Fruit fly (Drosophila melanogaster): ENCODE data around the gene bip1.
A peak's percentile ranks its signal among the peaks of the same experiment; 100 is the strongest.

Gene bip1

DNA sequence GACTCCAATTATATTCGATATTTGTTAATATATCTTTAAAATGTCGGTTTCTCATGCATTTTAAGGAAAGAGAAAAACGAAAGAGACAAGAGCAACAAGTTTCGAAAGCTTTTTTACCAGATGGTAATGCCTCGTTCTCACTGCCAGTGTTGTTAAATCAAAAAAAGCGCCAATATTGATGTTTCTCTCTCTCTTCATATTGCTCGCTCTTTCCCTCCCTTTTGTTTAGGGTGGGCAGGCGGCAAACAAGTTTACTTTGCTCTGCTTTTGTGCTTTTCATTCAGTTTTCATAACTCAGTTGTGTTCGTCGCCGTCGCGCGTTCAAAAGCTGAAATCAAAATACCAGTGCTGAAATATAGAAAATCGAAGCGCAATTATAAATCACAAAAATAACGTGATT is 23.3 kb upstream of the bip1 start (continued):
- TF ChIP-seq ftz-f1 (GFP tag; optimal IDR thresholded peaks at IDR 0.05) (no peak), MBD-R2 (GFP tag; IDR thresholded peaks at IDR 0.05) (peak; percentile 14; the same call in 1 of the 2 replicates), Oaz (GFP tag; IDR thresholded peaks at IDR 0.05) (no peak), Myb (GFP tag; optimal IDR thresholded peaks at IDR 0.05) (peak; percentile 11), caup (GFP tag; optimal IDR thresholded peaks at IDR 0.05; ENCODE audit: severe bottlenecking) (peak; percentile 79), Bteb2 (GFP tag; optimal IDR thresholded peaks at IDR 0.05) (no peak), bsh (GFP tag; optimal IDR thresholded peaks at IDR 0.05) (peak in 1 of 2 experiments; percentile 20), ERR (GFP tag; optimal IDR thresholded peaks at IDR 0.05) (peak; percentile 58), p53 (GFP tag; optimal IDR thresholded peaks at IDR 0.05) (no peak), CG17829 (tag; optimal IDR thresholded peaks at IDR 0.05) (no peak), CG8765 (GFP tag; IDR thresholded peaks at IDR 0.05) (no peak), sna (GFP tag; IDR thresholded peaks at IDR 0.05; ENCODE audit: partially characterized antibody) (peak; percentile 47; the same call in 1 of the 2 replicates), CG15601 (tag; optimal IDR thresholded peaks at IDR 0.05) (peak; percentile 10), CG11723 (GFP tag; optimal IDR thresholded peaks at IDR 0.05) (peak; percentile 19), CG3995 (GFP tag; optimal IDR thresholded peaks at IDR 0.05) (peak; percentile 11), CTCF (GFP tag; optimal IDR thresholded peaks at IDR 0.05) (peak; percentile 35), oc (tag; optimal IDR thresholded peaks at IDR 0.05) (peak; percentile 29), CG17359 (tag; optimal IDR thresholded peaks at IDR 0.05) (peak; percentile 42), onecut (GFP tag; IDR thresholded peaks at IDR 0.05) (peak; percentile 82), CG12236 (GFP tag; optimal IDR thresholded peaks at IDR 0.05) (no peak), Nf-YC (tag; optimal IDR thresholded peaks at IDR 0.05) (peak; percentile 44), schlank (tag; optimal IDR thresholded peaks at IDR 0.05) (peak; percentile 17), CG18599 (GFP tag; optimal IDR thresholded peaks at IDR 0.05) (peak; percentile 75), CG4328 (GFP tag; optimal IDR thresholded peaks at IDR 0.05) (peak; percentile 19), shn (GFP tag; optimal IDR thresholded peaks at IDR 0.05) (peak; percentile 8), Drgx (GFP tag; IDR thresholded peaks at IDR 0.05) (peak; percentile 28; the same call in 1 of the 2 replicates), CG4707 (GFP tag; optimal IDR thresholded peaks at IDR 0.05) (peak; percentile 44), vnd (GFP tag; IDR thresholded peaks at IDR 0.05; ENCODE audit: partially characterized antibody) (no peak), CG1529 (GFP tag; optimal IDR thresholded peaks at IDR 0.05) (peak; percentile 29), pfk (GFP tag; optimal IDR thresholded peaks at IDR 0.05) (peak; percentile 53), E2f2 (GFP tag; IDR thresholded peaks at IDR 0.05) (peak; percentile 57), CG10209 (GFP tag; optimal IDR thresholded peaks at IDR 0.05) (peak; percentile 29), CG15514 (GFP tag; optimal IDR thresholded peaks at IDR 0.05) (peak; percentile 66), CG6813 (GFP tag; optimal IDR thresholded peaks at IDR 0.05) (peak; percentile 56), Adf1 (GFP tag; IDR thresholded peaks at IDR 0.05) (peak; percentile 63; the same call in 1 of the 2 replicates), row (GFP tag; IDR thresholded peaks at IDR 0.05) (peak; percentile 18; the same call in 1 of the 3 replicates), Dll (GFP tag; IDR thresholded peaks at IDR 0.05; ENCODE audit: partially characterized antibody) (peak; percentile 48; the same call in 1 of the 4 replicates), abd-A (tag; optimal IDR thresholded peaks at IDR 0.05) (peak; percentile 54), Trl (optimal IDR thresholded peaks at IDR 0.05) (peak; percentile 85 to 95), Trl (GFP tag; optimal IDR thresholded peaks at IDR 0.05) (peak; percentile 64), Deaf1 (tag; optimal IDR thresholded peaks at IDR 0.05) (peak; percentile 52), repo (GFP tag; optimal IDR thresholded peaks at IDR 0.05) (no peak), Rx (GFP tag; IDR thresholded peaks at IDR 0.05) (no peak), BtbVII (GFP tag; optimal IDR thresholded peaks at IDR 0.05) (peak; percentile 65), Dad (GFP tag; optimal IDR thresholded peaks at IDR 0.05) (peak; percentile 50), CG4854 (GFP tag; optimal IDR thresholded peaks at IDR 0.05) (no peak), Rfx (GFP tag; IDR thresholded peaks at IDR 0.05) (peak; percentile 72; the same call in 1 of the 2 replicates), Nf-YA (GFP tag; IDR thresholded peaks at IDR 0.05) (no peak; the same call in 1 of the 2 replicates), nau (GFP tag; optimal IDR thresholded peaks at IDR 0.05) (peak; percentile 69), CG14050 (GFP tag; IDR thresholded peaks at IDR 0.05) (no peak; the same call in 2 of the 3 replicates), CG34376 (GFP tag; optimal IDR thresholded peaks at IDR 0.05) (peak; percentile 76)
